Worm (Caenorhabditis elegans) whole organism, L4 larva: ENCODE measurements around the gene ddp-1.
A peak's percentile ranks its signal among the peaks of the same experiment; 100 is the strongest.

Source experiments
- F26F4.8 ChIP-seq: fragments of 200-800 bp; sonication (Bioruptor generic); conservative IDR thresholded peaks from 2 replicates; pipeline ENCODE4 v1.3.6; 2022; ENCODE audit warnings: missing genetic modification characterization, missing compliant biosample characterization
- F37D6.2 ChIP-seq: sonication (generic microtip); optimal IDR thresholded peaks from 2 replicates; lab custom pipeline; 2016; ENCODE audit warnings: mild to moderate bottlenecking, missing genetic modification characterization, missing compliant biosample characterization
- F49E8.2 ChIP-seq: sonication (generic microtip); optimal IDR thresholded peaks from 2 replicates; lab custom pipeline; 2016; ENCODE audit warnings: missing compliant biosample characterization, mild to moderate bottlenecking, missing genetic modification characterization, borderline replicate concordance
- R02D3.7 ChIP-seq: fragments of 150-350 bp; sonication (generic microtip); optimal IDR thresholded peaks from 3 replicates; lab custom pipeline; 2014; ENCODE audit warnings: missing biosample characterization, missing genetic modification characterization
- Y105C5A.15 ChIP-seq: fragments of 200-800 bp; sonication (Bioruptor generic); IDR thresholded peaks from 2 replicates; pipeline ENCODE4 v1.3.6; 2022; ENCODE audit warnings: missing genetic modification characterization, missing compliant biosample characterization
- Y5F2A.4 ChIP-seq: fragments of 200-800 bp; sonication (Bioruptor generic); optimal IDR thresholded peaks from 2 replicates; lab custom pipeline; 2018; ENCODE audit warnings: mild to moderate bottlenecking, missing genetic modification characterization, missing compliant biosample characterization
- Y75B8A.6 ChIP-seq: fragments of 200-800 bp; sonication (Bioruptor generic); IDR thresholded peaks from 2 replicates; pipeline ENCODE4 v1.3.6; 2022; ENCODE audit warnings: missing genetic modification reagents, missing genetic modification characterization, missing compliant biosample characterization
- ZK337.2 ChIP-seq: fragments of 200-800 bp; sonication (Bioruptor generic); IDR thresholded peaks from 2 replicates; pipeline ENCODE4 v1.3.6; 2022; ENCODE audit warnings: missing genetic modification reagents, missing genetic modification characterization, missing compliant biosample characterization
- ZK546.5 ChIP-seq, 2 experiments: sonication (generic microtip); optimal IDR thresholded peaks; 2 replicates each; lab custom pipeline; 2017; ENCODE audit warnings: missing biosample characterization in 2 of 2, missing genetic modification characterization in 2 of 2
- aha-1 ChIP-seq: fragments of 150-350 bp; peaks from one replicate; lab custom pipeline; 2014; ENCODE audit warnings: missing biosample characterization, missing genetic modification characterization
- ceh-20 ChIP-seq: fragments of 200-800 bp; sonication (Bioruptor generic); IDR thresholded peaks from 2 replicates; pipeline ENCODE4 v1.3.6; 2022; ENCODE audit warnings: missing genetic modification reagents, missing genetic modification characterization, missing compliant biosample characterization
- ceh-28 ChIP-seq: fragments of 150-350 bp; optimal IDR thresholded peaks from 2 replicates; lab custom pipeline; 2014; ENCODE audit warnings: missing biosample characterization, missing genetic modification reagents, missing genetic modification characterization
- ceh-32 ChIP-seq: sonication (generic microtip); optimal IDR thresholded peaks from 2 replicates; lab custom pipeline; 2016; ENCODE audit warnings: mild to moderate bottlenecking, missing genetic modification characterization, missing compliant biosample characterization; ENCODE audit not compliant: poor library complexity
- ceh-62 ChIP-seq: sonication (generic microtip); optimal IDR thresholded peaks from 2 replicates; lab custom pipeline; 2017; ENCODE audit warnings: missing biosample characterization, missing genetic modification characterization
- ceh-82 ChIP-seq: sonication (generic microtip); optimal IDR thresholded peaks from 2 replicates; lab custom pipeline; 2017; ENCODE audit warnings: missing biosample characterization, missing genetic modification characterization
- daf-16 ChIP-seq, 3 experiments: sonication (generic microtip); optimal IDR thresholded peaks; 2 replicates each; lab custom pipeline; 2016 to 2017; ENCODE audit warnings: missing genetic modification characterization in 3 of 3, missing genetic modification reagents in 3 of 3, mild to moderate bottlenecking in 2 of 3, missing compliant biosample characterization in 2 of 3, missing biosample characterization in 1 of 3, moderate library complexity in 1 of 3
- dmd-9 ChIP-seq: fragments of 200-800 bp; sonication (Bioruptor generic); IDR thresholded peaks from 2 replicates; pipeline ENCODE4 v1.3.6; 2022; ENCODE audit warnings: missing genetic modification reagents, missing genetic modification characterization, missing compliant biosample characterization
- dpl-1 ChIP-seq: fragments of 150-350 bp; optimal IDR thresholded peaks from 2 replicates; lab custom pipeline; 2014; ENCODE audit warnings: missing biosample characterization, missing genetic modification reagents, missing genetic modification characterization
- egl-27 ChIP-seq: sonication (generic microtip); optimal IDR thresholded peaks from 3 replicates; lab custom pipeline; 2017; ENCODE audit warnings: missing biosample characterization, missing genetic modification reagents, missing genetic modification characterization
- egl-43 ChIP-seq: fragments of 200-800 bp; sonication (Bioruptor generic); IDR thresholded peaks from 2 replicates; pipeline ENCODE4 v1.3.6; 2022; ENCODE audit warnings: missing genetic modification reagents, missing genetic modification characterization, missing compliant biosample characterization
- fos-1 ChIP-seq: fragments of 150-350 bp; optimal IDR thresholded peaks from 2 replicates; lab custom pipeline; 2014; ENCODE audit warnings: missing biosample characterization, missing genetic modification characterization
- hlh-30 ChIP-seq: sonication (generic microtip); optimal IDR thresholded peaks from 2 replicates; lab custom pipeline; 2017; ENCODE audit warnings: antibody characterized with exemption, mild to moderate bottlenecking, missing genetic modification characterization, missing compliant biosample characterization; ENCODE audit not compliant: insufficient read depth
- lin-13 ChIP-seq: fragments of 150-350 bp; optimal IDR thresholded peaks from 2 replicates; lab custom pipeline; 2014; ENCODE audit warnings: missing biosample characterization, missing genetic modification reagents, missing genetic modification characterization
- lin-29 ChIP-seq: fragments of 200-800 bp; sonication (Bioruptor generic); IDR thresholded peaks from 2 replicates; pipeline ENCODE4 v1.3.6; 2022; ENCODE audit warnings: missing genetic modification reagents, missing genetic modification characterization, missing compliant biosample characterization
- madf-9 ChIP-seq: fragments of 200-800 bp; sonication (Bioruptor generic); conservative IDR thresholded peaks from 2 replicates; pipeline ENCODE4 v1.3.6; 2022; ENCODE audit warnings: missing genetic modification reagents, missing genetic modification characterization, missing compliant biosample characterization
- nhr-10 ChIP-seq: fragments of 150-350 bp; optimal IDR thresholded peaks from 2 replicates; lab custom pipeline; 2014; ENCODE audit warnings: missing biosample characterization, missing genetic modification characterization
- nhr-237 ChIP-seq: sonication (generic microtip); optimal IDR thresholded peaks from 2 replicates; lab custom pipeline; 2017; ENCODE audit warnings: missing biosample characterization, missing genetic modification characterization
- nhr-77 ChIP-seq: fragments of 150-350 bp; optimal IDR thresholded peaks from 2 replicates; lab custom pipeline; 2014; ENCODE audit warnings: missing biosample characterization, missing genetic modification characterization
- php-3 ChIP-seq: fragments of 200-800 bp; sonication (Bioruptor generic); IDR thresholded peaks from 2 replicates; pipeline ENCODE4 v1.3.6; 2022; ENCODE audit warnings: missing genetic modification reagents, missing genetic modification characterization, missing compliant biosample characterization
- rbr-2 ChIP-seq: sonication (generic microtip); optimal IDR thresholded peaks from 2 replicates; lab custom pipeline; 2016; ENCODE audit warnings: missing genotype, missing genetic modification characterization, missing compliant biosample characterization
- spr-3 ChIP-seq: fragments of 200-800 bp; sonication (Bioruptor generic); optimal IDR thresholded peaks from 2 replicates; lab custom pipeline; 2018; ENCODE audit warnings: mild to moderate bottlenecking, missing genetic modification characterization, missing compliant biosample characterization
- tag-97 ChIP-seq: fragments of 200-800 bp; sonication (Bioruptor generic); IDR thresholded peaks from 2 replicates; pipeline ENCODE4 v1.3.6; 2022; ENCODE audit warnings: missing genetic modification characterization, missing compliant biosample characterization
- tra-1 ChIP-seq: fragments of 200-800 bp; sonication (Bioruptor generic); IDR thresholded peaks from 2 replicates; pipeline ENCODE4 v1.3.6; 2022; ENCODE audit warnings: missing genetic modification reagents, missing genetic modification characterization, missing compliant biosample characterization
- unc-130 ChIP-seq: sonication (generic microtip); optimal IDR thresholded peaks from 2 replicates; lab custom pipeline; 2016; ENCODE audit warnings: missing genetic modification reagents, missing genetic modification characterization, missing compliant biosample characterization
- zag-1 ChIP-seq: fragments of 150-350 bp; optimal IDR thresholded peaks from 2 replicates; lab custom pipeline; 2014; ENCODE audit warnings: missing biosample characterization, missing genetic modification characterization
- zfp-2 ChIP-seq: sonication (generic microtip); optimal IDR thresholded peaks from 2 replicates; lab custom pipeline; 2016; ENCODE audit warnings: mild to moderate bottlenecking, missing genetic modification characterization, missing compliant biosample characterization
- ztf-7 ChIP-seq: fragments of 150-350 bp; optimal IDR thresholded peaks from 2 replicates; lab custom pipeline; 2014; ENCODE audit warnings: missing biosample characterization, missing genetic modification characterization

Gene ddp-1

DNA sequence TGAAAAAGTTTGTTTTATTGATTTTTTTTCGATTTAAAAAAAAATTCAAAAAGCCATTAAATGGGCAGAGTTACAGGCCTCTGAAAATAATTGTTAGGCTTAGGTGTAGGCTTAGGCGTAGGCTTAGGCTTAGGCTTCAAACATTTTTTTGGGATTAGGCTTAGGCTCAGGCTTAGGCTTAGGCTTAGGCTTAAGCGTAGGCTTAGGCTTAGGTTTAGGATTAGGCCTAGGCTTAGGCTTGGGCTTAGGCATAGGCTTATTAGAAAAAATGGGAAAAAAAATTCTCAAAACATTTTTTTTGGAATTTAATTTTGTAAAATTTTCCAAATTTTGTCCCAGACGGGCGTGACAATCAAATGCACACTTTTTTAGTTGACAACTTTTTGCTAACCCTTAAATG lies 3.5 kb upstream of the ddp-1 start:
- TF ChIP-seq fos-1 (tag; lab: Kevin White, UChicago) = no peak
- TF ChIP-seq ceh-20 (GFP tag; lab: Robert Waterston, UW) = no peak
- TF ChIP-seq zag-1 (tag; lab: Kevin White, UChicago) = no peak
- TF ChIP-seq daf-16 (GFP tag; optimal IDR thresholded peaks at IDR 0.05; lab: Kevin White, UChicago) = no peak
- no peak for TF ChIP-seq daf-16 (tag; optimal IDR thresholded peaks at IDR 0.05; lab: Kevin White, UChicago)
- no peak for TF ChIP-seq nhr-10
- no peak for TF ChIP-seq F37D6.2 (tag; lab: Kevin White, UChicago)
- TF ChIP-seq dpl-1 (GFP tag; lab: Kevin White, UChicago) = no peak
- TF ChIP-seq F26F4.8 (GFP tag; lab: Robert Waterston, UW) = no peak
- no peak for TF ChIP-seq nhr-237 (tag; lab: Kevin White, UChicago)
- TF ChIP-seq tag-97 (GFP tag; lab: Robert Waterston, UW) = no peak
- TF ChIP-seq ceh-32 (tag; lab: Kevin White, UChicago) = no peak
- TF ChIP-seq spr-3 (GFP tag; lab: Kevin White, UChicago) = no peak
- TF ChIP-seq ZK337.2 (GFP tag; lab: Robert Waterston, UW) = no peak
- no peak for TF ChIP-seq Y105C5A.15 (GFP tag; lab: Robert Waterston, UW)
- TF ChIP-seq Y5F2A.4 (GFP tag; lab: Kevin White, UChicago) = no peak
- TF ChIP-seq madf-9 (GFP tag; lab: Robert Waterston, UW) = no peak
- no peak for TF ChIP-seq R02D3.7 (tag; lab: Kevin White, UChicago)

DNA sequence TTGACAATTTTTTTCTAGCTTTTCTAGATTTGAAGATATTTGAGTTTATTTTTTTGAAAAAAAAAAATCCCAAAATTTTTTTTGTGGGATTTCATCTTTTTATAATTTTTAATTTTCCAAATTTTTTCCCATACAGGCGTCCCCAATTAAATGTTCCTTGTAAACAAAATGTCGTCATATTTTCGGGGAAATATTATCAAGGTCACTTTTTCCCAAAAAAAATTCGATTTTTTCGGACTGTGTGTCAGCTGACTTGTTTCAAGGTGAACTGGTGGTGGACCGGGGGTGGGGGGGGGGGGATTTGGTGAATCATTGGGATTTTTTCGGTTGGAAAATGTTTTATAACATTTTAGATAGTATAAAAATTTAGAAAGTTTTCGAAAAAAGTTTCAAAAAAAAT lies 3.0 kb upstream of the ddp-1 start:
- TF ChIP-seq dmd-9 (GFP tag; lab: Robert Waterston, UW) (no peak), F49E8.2 (no peak), Y75B8A.6 (GFP tag; lab: Robert Waterston, UW) (no peak), unc-130 (no peak), rbr-2 (tag; lab: Kevin White, UChicago) (no peak), egl-27 (tag; lab: Kevin White, UChicago) (no peak), nhr-77 (tag; lab: Kevin White, UChicago) (no peak), egl-43 (GFP tag; lab: Robert Waterston, UW) (no peak), ZK546.5 (tag; optimal IDR thresholded peaks at IDR 0.05; lab: Kevin White, UChicago) (no peak), zfp-2 (tag; lab: Kevin White, UChicago) (no peak), tra-1 (GFP tag; lab: Robert Waterston, UW) (no peak), tag-97 (GFP tag; lab: Robert Waterston, UW) (no peak), lin-29 (GFP tag; lab: Robert Waterston, UW) (no peak), lin-13 (GFP tag; lab: Kevin White, UChicago) (no peak), dpl-1 (GFP tag; lab: Kevin White, UChicago) (no peak), ceh-82 (tag; lab: Kevin White, UChicago) (no peak), nhr-10 (no peak), ceh-62 (no peak), php-3 (GFP tag; lab: Robert Waterston, UW) (no peak), hlh-30 (tag; lab: Kevin White, UChicago) (no peak)
- TF ChIP-seq, all 104 proteins: peak for 0

DNA sequence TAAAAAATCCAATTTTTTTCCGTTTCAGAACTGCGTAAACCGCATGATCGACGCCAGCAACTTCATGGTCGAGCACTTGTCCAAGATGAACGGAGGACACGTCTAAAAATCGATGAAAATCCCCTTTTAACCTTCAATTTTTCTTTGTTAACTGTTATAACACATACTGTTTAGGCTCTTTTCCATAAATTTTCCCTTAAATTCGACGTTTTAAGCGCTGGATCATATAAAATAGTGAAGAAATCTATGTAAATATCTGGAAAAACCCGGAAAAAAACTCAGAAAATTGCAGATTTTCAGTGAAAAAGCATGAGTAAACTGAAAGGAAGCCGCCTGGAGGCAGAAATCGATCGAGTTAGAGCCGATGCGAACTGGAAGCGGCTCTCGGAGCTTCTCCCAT lies 441 bp downstream of the ddp-1 start, which contains the start of gene ttc-7:
Gene ttc-7 (plus strand): TSS at position 301 of the 400 bp plus-strand sequence.
- peak; percentile 9 for TF ChIP-seq aha-1 (tag; lab: Kevin White, UChicago)
- TF ChIP-seq spr-3 (GFP tag; lab: Kevin White, UChicago) = no peak

DNA sequence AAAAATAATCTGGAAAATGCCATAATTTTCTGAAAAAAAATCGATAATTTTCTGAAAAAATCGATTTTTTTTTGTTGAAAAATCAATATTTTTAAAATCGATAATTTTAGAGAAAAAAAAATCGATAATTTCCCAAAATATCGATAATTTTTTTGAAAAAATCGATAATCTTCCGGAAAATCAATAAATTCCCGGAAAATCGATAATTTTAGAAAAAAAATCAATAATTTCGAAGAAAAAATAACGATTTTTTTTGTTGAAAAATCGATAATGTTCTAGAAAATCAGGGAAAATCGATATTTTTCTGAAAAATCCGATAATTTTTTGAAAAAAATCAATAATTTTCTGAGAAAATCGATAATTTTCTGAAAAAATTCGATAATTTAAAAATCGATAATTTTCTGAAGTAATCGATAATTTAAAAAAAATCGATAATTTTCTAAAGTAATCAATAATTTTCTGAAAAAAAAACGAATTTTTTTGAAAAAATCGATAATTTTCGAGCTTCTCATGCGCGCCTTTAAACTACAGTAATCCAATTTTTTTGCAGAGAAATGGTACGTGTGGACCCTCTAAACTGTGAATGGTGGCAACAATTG lies 16.7 kb downstream of the ddp-1 start:
- no peak for TF ChIP-seq ztf-7
- peak; percentile 93 for TF ChIP-seq ceh-28 (tag; lab: Kevin White, UChicago)
